Fruit fly (Drosophila melanogaster): ENCODE data around the gene gcm2.

gcm2 gene

dm6 chr2L:9607997-9608563 is at the start of gene gcm2:
Gene gcm2, plus strand, starts transcription at chr2L:9608562.
- no peak for TF ChIP-seq CG17801 (GFP tag; optimal IDR thresholded peaks at IDR 0.05; ENCODE audit: partially characterized antibody)

- TF ChIP-seq CG17801 (GFP tag; optimal IDR thresholded peaks at IDR 0.05; ENCODE audit: partially characterized antibody): no peak
Measured at dm6 chr2L:9560045-9560587, 48.2 kb upstream of the gcm2 start.

- TF ChIP-seq CG17801 (GFP tag; optimal IDR thresholded peaks at IDR 0.05; ENCODE audit: partially characterized antibody): no peak
Measured at dm6 chr2L:9562713-9563112, 45.6 kb upstream of the gcm2 start.

dm6 chr2L:9564527-9564926 is 43.8 kb upstream of the gcm2 start:
- TF ChIP-seq CG17801 (GFP tag; optimal IDR thresholded peaks at IDR 0.05; ENCODE audit: partially characterized antibody): no peak

dm6 chr2L:9565387-9565786 is 43.0 kb upstream of the gcm2 start, which contains the start of gene CG46468:
Gene CG46468, minus strand, starts transcription at chr2L:9565438.
- TF ChIP-seq CG17801 (GFP tag; optimal IDR thresholded peaks at IDR 0.05; ENCODE audit: partially characterized antibody): no peak

dm6 chr2L:9566656-9567055 is 41.7 kb upstream of the gcm2 start, which contains the start of gene jp:
Gene jp, minus strand, starts transcription at chr2L:9566750.
- no peak for TF ChIP-seq CG17801 (GFP tag; optimal IDR thresholded peaks at IDR 0.05; ENCODE audit: partially characterized antibody)

dm6 chr2L:9567398-9567856 is 40.9 kb upstream of the gcm2 start:
- peak; percentile 93 for TF ChIP-seq CG17801 (GFP tag; optimal IDR thresholded peaks at IDR 0.05; ENCODE audit: partially characterized antibody)

- TF ChIP-seq CG17801 (GFP tag; optimal IDR thresholded peaks at IDR 0.05; ENCODE audit: partially characterized antibody): peak; percentile 95
Measured at dm6 chr2L:9568360-9569088, 39.8 kb upstream of the gcm2 start, which contains the start of gene brwl. Gene brwl, plus strand, starts transcription at chr2L:9568890.

dm6 chr2L:9569131-9569530 is 39.2 kb upstream of the gcm2 start:
- no peak for TF ChIP-seq CG17801 (GFP tag; optimal IDR thresholded peaks at IDR 0.05; ENCODE audit: partially characterized antibody)

dm6 chr2L:9569588-9570434 is 38.6 kb upstream of the gcm2 start:
- TF ChIP-seq CG17801 (GFP tag; optimal IDR thresholded peaks at IDR 0.05; ENCODE audit: partially characterized antibody): peak; percentile 98

- TF ChIP-seq CG17801 (GFP tag; optimal IDR thresholded peaks at IDR 0.05; ENCODE audit: partially characterized antibody): peak; percentile 87
Measured at dm6 chr2L:9570673-9571193, 37.6 kb upstream of the gcm2 start.

dm6 chr2L:9576269-9576933 is 32.0 kb upstream of the gcm2 start, which contains the start of gene Mtpalpha:
Gene Mtpalpha, minus strand, starts transcription at chr2L:9576769.
- peak; percentile 78 for TF ChIP-seq CG17801 (GFP tag; optimal IDR thresholded peaks at IDR 0.05; ENCODE audit: partially characterized antibody)

- TF ChIP-seq CG17801 (GFP tag; optimal IDR thresholded peaks at IDR 0.05; ENCODE audit: partially characterized antibody): no peak
Measured at dm6 chr2L:9579538-9579937, 28.8 kb upstream of the gcm2 start, which contains the start of gene CG31709. Gene CG31709, minus strand, starts transcription at chr2L:9579638.

dm6 chr2L:9581582-9581981 is 26.8 kb upstream of the gcm2 start, which contains the start of gene gcm:
Gene gcm, minus strand, starts transcription at chr2L:9581745.
- TF ChIP-seq CG17801 (GFP tag; optimal IDR thresholded peaks at IDR 0.05; ENCODE audit: partially characterized antibody): no peak
